Worm (Caenorhabditis elegans) whole organism, L4 larva: Measurements from ENCODE around the gene C09E8.1.

Experiments
- ZK546.5 ChIP-seq, 2 experiments: sonication (generic microtip); optimal IDR thresholded peaks; 2 replicates each; lab custom pipeline; 2017; ENCODE audit warnings: missing biosample characterization in 2 of 2, missing genetic modification characterization in 2 of 2
- aly-2 ChIP-seq: sonication (generic microtip); optimal IDR thresholded peaks from 2 replicates; lab custom pipeline; 2018; ENCODE audit warnings: missing biosample characterization, missing genetic modification characterization
- mxl-2 ChIP-seq: fragments of 200-800 bp; sonication (Bioruptor generic); conservative IDR thresholded peaks from 2 replicates; pipeline ENCODE4 v1.3.6; 2022; ENCODE audit warnings: missing genetic modification reagents, missing genetic modification characterization, missing compliant biosample characterization

- TF ChIP-seq aly-2 (tag; lab: Kevin White, UChicago) (no peak), ZK546.5 (tag; optimal IDR thresholded peaks at IDR 0.05; lab: Kevin White, UChicago) (no peak), mxl-2 (no peak)
These were observed 44.3 kb upstream of the C09E8.1 start for ce11 chrII:511968-512367.
